Worm (Caenorhabditis elegans): ENCODE data around the gene enu-3.6.

enu-3.6 gene

ce11 chrIII:10730510-10730909 lies 19.7 kb upstream of the enu-3.6 start, which contains the start of gene tat-3:
TSS of gene tat-3 (minus strand) at chrIII:10730705.
- TF ChIP-seq pha-2 (tag; optimal IDR thresholded peaks at IDR 0.05) (no peak), hlh-6 (tag; optimal IDR thresholded peaks at IDR 0.05) (no peak), pqm-1 (tag; optimal IDR thresholded peaks at IDR 0.05) (no peak), F13H6.1 (tag; optimal IDR thresholded peaks at IDR 0.05) (no peak), pag-3 (tag; optimal IDR thresholded peaks at IDR 0.05; ENCODE audit: borderline replicate concordance) (no peak), nfya-1 (tag; optimal IDR thresholded peaks at IDR 0.05) (no peak), unc-3 (GFP tag; conservative IDR thresholded peaks at IDR 0.05) (no peak), unc-3 (tag; optimal IDR thresholded peaks at IDR 0.05) (no peak), elt-4 (tag; optimal IDR thresholded peaks at IDR 0.05) (no peak), ref-2 (tag; optimal IDR thresholded peaks at IDR 0.05) (no peak), sox-2 (GFP tag; IDR thresholded peaks at IDR 0.05) (no peak), ztf-16 (tag; optimal IDR thresholded peaks at IDR 0.05) (no peak)

- no peak for TF ChIP-seq nhr-11 (tag; optimal IDR thresholded peaks at IDR 0.05)
- no peak for TF ChIP-seq pat-9 (tag; optimal IDR thresholded peaks at IDR 0.05)
- no peak for TF ChIP-seq sox-4 (tag; optimal IDR thresholded peaks at IDR 0.05)
- no peak for TF ChIP-seq unc-3 (GFP tag; conservative IDR thresholded peaks at IDR 0.05)
- no peak for TF ChIP-seq unc-3 (tag; optimal IDR thresholded peaks at IDR 0.05)
- no peak for TF ChIP-seq mec-3 (tag; optimal IDR thresholded peaks at IDR 0.05; ENCODE audit: borderline replicate concordance)
- TF ChIP-seq ceh-9 (tag; optimal IDR thresholded peaks at IDR 0.05) = no peak
- no peak for TF ChIP-seq eyg-1 (tag; optimal IDR thresholded peaks at IDR 0.05)
- TF ChIP-seq hlh-13 (GFP tag; optimal IDR thresholded peaks at IDR 0.05) = no peak
- TF ChIP-seq pha-4 (tag; optimal IDR thresholded peaks at IDR 0.05) = no peak
- no peak for TF ChIP-seq pax-1 (tag; optimal IDR thresholded peaks at IDR 0.05)
Observed at ce11 chrIII:10733300-10733699, 16.9 kb upstream of the enu-3.6 start.

- TF ChIP-seq unc-3 (GFP tag; conservative IDR thresholded peaks at IDR 0.05) (no peak), unc-3 (tag; optimal IDR thresholded peaks at IDR 0.05) (no peak), nfya-1 (tag; optimal IDR thresholded peaks at IDR 0.05) (peak; percentile 93), ceh-9 (tag; optimal IDR thresholded peaks at IDR 0.05) (no peak)
Observed at ce11 chrIII:10734511-10735233, 15.6 kb upstream of the enu-3.6 start.

- no peak for TF ChIP-seq nhr-11 (tag; optimal IDR thresholded peaks at IDR 0.05)
- TF ChIP-seq syd-9 (tag; optimal IDR thresholded peaks at IDR 0.05) = no peak
- no peak for TF ChIP-seq ttx-3 (tag; optimal IDR thresholded peaks at IDR 0.05)
- no peak for TF ChIP-seq ceh-18 (tag; optimal IDR thresholded peaks at IDR 0.05)
Observed at ce11 chrIII:10736322-10736985, 13.8 kb upstream of the enu-3.6 start.

- no peak for TF ChIP-seq K09A11.1 (tag; optimal IDR thresholded peaks at IDR 0.05; ENCODE audit: insufficient read depth)
- TF ChIP-seq fkh-10 (GFP tag; optimal IDR thresholded peaks at IDR 0.05) = no peak
- TF ChIP-seq ceh-34 (tag; optimal IDR thresholded peaks at IDR 0.05) = no peak
- TF ChIP-seq rnt-1 (tag; optimal IDR thresholded peaks at IDR 0.05) = no peak
- TF ChIP-seq sox-2 (GFP tag; IDR thresholded peaks at IDR 0.05) = no peak
- TF ChIP-seq gmeb-2 (tag; optimal IDR thresholded peaks at IDR 0.05) = no peak
- TF ChIP-seq fax-1 (tag; optimal IDR thresholded peaks at IDR 0.05) = no peak
- TF ChIP-seq tbx-2 (tag; optimal IDR thresholded peaks at IDR 0.05) = no peak
- TF ChIP-seq unc-3 (GFP tag; conservative IDR thresholded peaks at IDR 0.05) = no peak
- TF ChIP-seq unc-3 (tag; optimal IDR thresholded peaks at IDR 0.05) = no peak
- TF ChIP-seq sdc-2 (tag; optimal IDR thresholded peaks at IDR 0.05) = no peak
- no peak for TF ChIP-seq elt-4 (tag; optimal IDR thresholded peaks at IDR 0.05)
- TF ChIP-seq unc-86 (tag; optimal IDR thresholded peaks at IDR 0.05) = no peak
Observed at ce11 chrIII:10738081-10738480, 12.2 kb upstream of the enu-3.6 start.

All from whole organism, late embryonic.